Worm (Caenorhabditis elegans): ENCODE results near the gene Y75B8A.6.
"Not testable (repeated sequence)": the region's sequence is repeated elsewhere in the genome, so short reads cannot be mapped to it uniquely, and the experiment has no call there.

Y75B8A.6 gene

ce11 chrIII:12130052-12130451, at the start of gene Y75B8A.6:
Gene Y75B8A.6 (minus strand): TSS chrIII:12130343.
- TF ChIP-seq ceh-83 (GFP tag; optimal IDR thresholded peaks at IDR 0.05) = peak; percentile 6
- TF ChIP-seq drap-1 (GFP tag; optimal IDR thresholded peaks at IDR 0.05) = no peak
- TF ChIP-seq sptf-1 (tag; optimal IDR thresholded peaks at IDR 0.05) = no peak
- no peak for TF ChIP-seq mep-1 (tag; optimal IDR thresholded peaks at IDR 0.05)
- TF ChIP-seq nhr-12 (tag; optimal IDR thresholded peaks at IDR 0.05) = no peak
- TF ChIP-seq nhr-28 (tag; optimal IDR thresholded peaks at IDR 0.05) = no peak

ce11 chrIII:12178121-12178520, 48.0 kb upstream of the Y75B8A.6 start:
- TF ChIP-seq ceh-43 (GFP tag; optimal IDR thresholded peaks at IDR 0.05) (no peak), ham-2 (GFP tag; optimal IDR thresholded peaks at IDR 0.05) (peak; percentile 58), hlh-1 (tag; optimal IDR thresholded peaks at IDR 0.05) (peak; percentile 2), lin-32 (GFP tag; optimal IDR thresholded peaks at IDR 0.05) (no peak), blmp-1 (tag; optimal IDR thresholded peaks at IDR 0.05) (peak; percentile 53), pha-4 (tag; optimal IDR thresholded peaks at IDR 0.05) (peak; percentile 68), mep-1 (tag; optimal IDR thresholded peaks at IDR 0.05) (peak; percentile 53), unc-120 (tag; optimal IDR thresholded peaks at IDR 0.05; ENCODE audit: poor library complexity, severe bottlenecking) (peak; percentile 34), mab-5 (tag; optimal IDR thresholded peaks at IDR 0.05) (no peak)

DNA sequence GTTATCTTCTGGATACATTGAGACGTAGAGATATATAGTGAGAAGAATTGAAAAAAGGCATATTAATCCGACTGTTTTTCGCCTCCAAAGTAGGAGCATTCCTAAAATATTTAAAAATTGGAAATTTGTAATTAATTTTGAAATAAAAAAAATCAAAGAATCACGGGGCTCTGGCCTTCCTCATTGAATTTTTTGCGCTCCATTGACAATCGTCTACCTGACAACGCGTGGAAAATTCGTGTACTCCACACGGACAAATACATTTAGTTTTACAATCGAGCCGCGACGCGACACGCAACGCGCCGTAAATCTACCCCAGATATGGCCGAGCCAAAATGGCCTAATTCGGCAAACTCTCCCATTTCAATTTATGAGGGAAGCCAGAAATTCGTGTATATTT, 47.0 kb upstream of the Y75B8A.6 start, which contains the start of gene gly-11:
Gene gly-11, minus strand, starts transcription at position 101 of the 400 bp plus-strand sequence.
- not testable (repeated sequence) for TF ChIP-seq sem-2 (GFP tag; optimal IDR thresholded peaks at IDR 0.05); bed-3 (GFP tag; optimal IDR thresholded peaks at IDR 0.05); M03D4.4 (tag; optimal IDR thresholded peaks at IDR 0.05)

DNA sequence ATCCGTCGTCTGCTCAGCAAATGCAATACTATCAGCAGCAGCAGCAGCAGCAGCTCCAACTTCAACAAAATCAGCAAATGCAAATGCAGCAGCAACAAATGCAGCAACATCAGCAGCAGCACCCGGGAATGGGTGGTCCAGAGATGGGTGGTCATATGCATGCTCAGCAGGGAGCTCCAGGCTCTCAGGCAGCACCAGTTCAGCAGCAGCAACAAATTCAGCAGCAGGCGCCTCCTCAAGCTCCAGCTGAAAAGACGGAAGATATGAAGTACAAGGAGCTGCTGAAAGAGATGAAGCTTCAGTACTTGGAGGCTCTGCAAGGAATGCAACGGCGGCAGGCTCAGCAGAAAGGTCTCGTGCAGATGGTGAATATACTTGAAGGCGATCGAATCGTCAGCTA, 36.9 kb upstream of the Y75B8A.6 start:
- TF ChIP-seq nhr-237 (tag; optimal IDR thresholded peaks at IDR 0.05) = no peak
- TF ChIP-seq mab-5 (tag; optimal IDR thresholded peaks at IDR 0.05) = no peak
- no peak for TF ChIP-seq blmp-1 (tag; optimal IDR thresholded peaks at IDR 0.05)

DNA sequence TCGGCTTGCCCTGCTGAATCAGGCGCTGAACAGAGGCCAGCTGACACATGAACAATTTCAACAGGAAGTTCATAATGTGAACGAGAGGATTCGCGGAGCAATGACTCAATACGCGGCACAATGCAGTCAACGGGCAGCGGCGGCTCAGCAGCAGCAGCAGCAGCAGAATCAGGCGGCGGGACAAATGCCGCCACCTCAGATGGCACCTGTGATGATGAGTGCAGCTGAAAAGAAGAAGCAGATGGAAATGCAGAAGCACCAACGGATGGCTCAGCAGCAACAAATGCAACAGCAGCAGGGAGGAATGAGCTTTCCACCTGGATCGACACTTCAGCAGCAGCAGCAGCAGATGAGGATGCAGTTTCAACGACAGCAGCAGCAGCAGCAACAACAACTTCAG, 35.2 kb upstream of the Y75B8A.6 start:
- no peak for TF ChIP-seq lsy-2 (tag; optimal IDR thresholded peaks at IDR 0.05)
- no peak for TF ChIP-seq pha-4 (tag; optimal IDR thresholded peaks at IDR 0.05)
- no peak for TF ChIP-seq hlh-1 (tag; optimal IDR thresholded peaks at IDR 0.05)
- no peak for TF ChIP-seq nhr-76 (tag; optimal IDR thresholded peaks at IDR 0.05)
- TF ChIP-seq ces-1 (GFP tag; optimal IDR thresholded peaks at IDR 0.05) = no peak
- TF ChIP-seq blmp-1 (tag; optimal IDR thresholded peaks at IDR 0.05) = no peak
- TF ChIP-seq tbx-8 (GFP tag; optimal IDR thresholded peaks at IDR 0.05) = no peak
- TF ChIP-seq nhr-237 (tag; optimal IDR thresholded peaks at IDR 0.05) = no peak
- no peak for TF ChIP-seq mab-5 (tag; optimal IDR thresholded peaks at IDR 0.05)
- TF ChIP-seq nhr-28 (tag; optimal IDR thresholded peaks at IDR 0.05) = no peak
- TF ChIP-seq ztf-11 (tag; optimal IDR thresholded peaks at IDR 0.05) = no peak
- no peak for TF ChIP-seq lin-32 (GFP tag; optimal IDR thresholded peaks at IDR 0.05)
- no peak for TF ChIP-seq bed-3 (GFP tag; optimal IDR thresholded peaks at IDR 0.05)
- no peak for TF ChIP-seq M03D4.4 (tag; optimal IDR thresholded peaks at IDR 0.05)
- TF ChIP-seq zip-8 (tag; optimal IDR thresholded peaks at IDR 0.05) = no peak
- no peak for TF ChIP-seq nhr-12 (tag; optimal IDR thresholded peaks at IDR 0.05)
- TF ChIP-seq mls-2 (tag; optimal IDR thresholded peaks at IDR 0.05) = no peak
- TF ChIP-seq snpc-4 (tag; optimal IDR thresholded peaks at IDR 0.05) = no peak
- TF ChIP-seq mep-1 (tag; optimal IDR thresholded peaks at IDR 0.05) = no peak
- no peak for TF ChIP-seq sptf-1 (tag; optimal IDR thresholded peaks at IDR 0.05)

DNA sequence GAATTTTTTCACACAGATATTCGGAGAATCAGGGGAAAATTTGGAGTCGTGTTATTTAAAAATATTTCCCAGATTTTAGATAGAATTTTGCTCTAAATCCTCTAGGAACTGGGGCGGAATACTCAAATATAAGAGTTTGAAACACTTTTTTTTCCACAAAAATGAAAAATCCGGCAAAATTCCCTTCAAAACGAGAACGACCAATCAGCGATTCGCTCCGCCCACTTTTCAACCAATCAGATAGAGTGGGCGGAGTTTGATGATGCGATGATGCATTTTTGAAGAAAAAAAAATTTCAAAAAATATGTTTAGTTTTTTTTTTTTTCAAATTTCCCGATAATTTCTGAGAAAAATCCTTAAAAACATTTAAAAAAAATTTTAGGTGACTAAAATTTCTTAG, 34.3 kb upstream of the Y75B8A.6 start:
- TF ChIP-seq nhr-2 (tag; optimal IDR thresholded peaks at IDR 0.05) (no peak), mep-1 (tag; optimal IDR thresholded peaks at IDR 0.05) (no peak), mls-2 (tag; optimal IDR thresholded peaks at IDR 0.05) (no peak), unc-120 (tag; optimal IDR thresholded peaks at IDR 0.05; ENCODE audit: poor library complexity, severe bottlenecking) (no peak), sptf-1 (tag; optimal IDR thresholded peaks at IDR 0.05) (no peak), M03D4.4 (tag; optimal IDR thresholded peaks at IDR 0.05) (no peak), snpc-4 (tag; optimal IDR thresholded peaks at IDR 0.05) (no peak), cnd-1 (tag; optimal IDR thresholded peaks at IDR 0.05) (no peak), lin-32 (GFP tag; optimal IDR thresholded peaks at IDR 0.05) (no peak), ham-2 (GFP tag; optimal IDR thresholded peaks at IDR 0.05) (no peak), lin-13 (tag; optimal IDR thresholded peaks at IDR 0.05) (no peak), lsy-2 (tag; optimal IDR thresholded peaks at IDR 0.05) (no peak), blmp-1 (tag; optimal IDR thresholded peaks at IDR 0.05) (no peak), flh-1 (GFP tag; optimal IDR thresholded peaks at IDR 0.05) (no peak), elt-1 (tag; optimal IDR thresholded peaks at IDR 0.05; ENCODE audit: borderline replicate concordance, insufficient read depth) (no peak), drap-1 (GFP tag; optimal IDR thresholded peaks at IDR 0.05) (no peak)
